Worm (Caenorhabditis elegans): ENCODE data around the gene C03H5.3.

The C03H5.3 gene

DNA sequence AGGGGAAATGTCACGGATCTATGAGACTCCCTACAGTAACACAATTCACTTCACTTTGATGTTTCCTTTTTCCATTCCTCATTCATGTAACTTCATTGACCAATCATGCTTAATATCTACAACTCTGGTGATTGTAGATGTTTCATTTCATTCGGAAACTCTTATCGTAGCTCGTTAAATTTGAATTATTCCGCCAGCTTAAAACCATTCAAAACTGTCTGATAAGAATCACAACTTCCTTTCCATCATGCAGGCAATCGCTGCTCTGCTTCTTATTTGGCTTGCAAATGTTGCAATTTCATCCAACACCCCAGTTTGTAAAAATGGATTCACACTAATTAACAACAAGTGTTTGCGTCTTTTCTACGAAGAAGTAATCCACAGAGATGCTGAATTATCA lies 16.5 kb downstream of the C03H5.3 start, which contains the start of gene clec-10:
TSS of gene clec-10 (plus strand) at position 244 of the 400 bp plus-strand sequence.
- TF ChIP-seq fos-1 (tag; optimal IDR thresholded peaks at IDR 0.05) (peak; percentile 69), Y55F3AM.14 (GFP tag; optimal IDR thresholded peaks at IDR 0.05) (no peak), unc-39 (tag; optimal IDR thresholded peaks at IDR 0.05) (no peak)

DNA sequence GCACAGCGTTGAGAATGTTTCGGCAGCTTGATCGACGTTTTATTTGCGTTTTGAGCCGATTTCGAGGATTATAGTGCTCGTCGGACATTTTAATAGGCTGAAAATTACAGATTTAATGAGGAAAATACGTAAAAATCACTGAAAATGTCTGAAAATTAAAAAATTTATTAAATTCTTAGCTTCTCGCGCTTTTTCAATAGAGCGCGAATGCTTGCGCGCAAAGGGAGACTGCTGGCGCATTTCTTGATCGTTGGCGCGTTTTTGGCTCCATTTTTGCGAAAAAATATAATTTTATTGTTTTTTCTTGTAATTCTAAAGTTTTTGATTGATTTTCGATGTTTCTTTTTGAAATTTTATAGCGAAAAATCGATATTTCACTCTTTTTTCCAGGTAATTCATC lies 24.9 kb downstream of the C03H5.3 start, which contains the start of the genes dnsn-1 and C24H12.4:
TSS of gene dnsn-1 (minus strand) at position 101 of the 400 bp plus-strand sequence.
TSS of gene C24H12.4 (plus strand) at position 391 of the 400 bp plus-strand sequence.
- TF ChIP-seq crh-2 (tag; optimal IDR thresholded peaks at IDR 0.05) (peak; percentile 97), lsy-2 (tag; optimal IDR thresholded peaks at IDR 0.05) (peak; percentile 91 to 96), sma-9 (GFP tag; optimal IDR thresholded peaks at IDR 0.05) (peak; percentile 95), sma-9 (tag; optimal IDR thresholded peaks at IDR 0.05) (no peak), nhr-237 (tag; optimal IDR thresholded peaks at IDR 0.05) (peak; percentile 59), lin-13 (GFP tag; optimal IDR thresholded peaks at IDR 0.05) (peak; percentile 95), ZK546.5 (tag; optimal IDR thresholded peaks at IDR 0.05) (peak; percentile 55), nhr-129 (tag; optimal IDR thresholded peaks at IDR 0.05) (peak; percentile 64), F13H6.1 (tag; optimal IDR thresholded peaks at IDR 0.05) (peak; percentile 92), Y55F3AM.14 (GFP tag; optimal IDR thresholded peaks at IDR 0.05) (no peak), snpc-4 (tag; optimal IDR thresholded peaks at IDR 0.05) (peak; percentile 70), dmd-4 (tag; optimal IDR thresholded peaks at IDR 0.05) (peak; percentile 64), nhr-25 (tag; optimal IDR thresholded peaks at IDR 0.05) (peak; percentile 93), blmp-1 (tag; optimal IDR thresholded peaks at IDR 0.05; ENCODE audit: insufficient read depth) (peak; percentile 12), sem-4 (tag; optimal IDR thresholded peaks at IDR 0.05) (peak; percentile 90), zag-1 (tag; optimal IDR thresholded peaks at IDR 0.05) (peak; percentile 46), nhr-21 (tag; optimal IDR thresholded peaks at IDR 0.05) (peak; percentile 95), C34F6.9 (tag; optimal IDR thresholded peaks at IDR 0.05) (peak; percentile 94), ztf-11 (tag; optimal IDR thresholded peaks at IDR 0.05) (no peak), ceh-16 (tag; optimal IDR thresholded peaks at IDR 0.05) (peak; percentile 66), gmeb-1 (tag; optimal IDR thresholded peaks at IDR 0.05) (peak; percentile 98), ztf-1 (GFP tag; conservative IDR thresholded peaks at IDR 0.05) (no peak), egl-27 (tag; optimal IDR thresholded peaks at IDR 0.05) (peak; percentile 86), nhr-10 (tag; optimal IDR thresholded peaks at IDR 0.05) (peak; percentile 78), elt-1 (tag; optimal IDR thresholded peaks at IDR 0.05) (no peak), nhr-23 (tag; optimal IDR thresholded peaks at IDR 0.05) (no peak), sma-3 (GFP tag; optimal IDR thresholded peaks at IDR 0.05) (peak; percentile 96), mab-5 (tag; optimal IDR thresholded peaks at IDR 0.05) (peak; percentile 88), skn-1 (tag; optimal IDR thresholded peaks at IDR 0.05) (no peak), aly-2 (tag; optimal IDR thresholded peaks at IDR 0.05) (no peak), nhr-6 (tag; optimal IDR thresholded peaks at IDR 0.05) (peak; percentile 88), ama-1 (optimal IDR thresholded peaks at IDR 0.05) (no peak), unc-55 (GFP tag; optimal IDR thresholded peaks at IDR 0.05) (peak; percentile 98), elt-3 (tag; optimal IDR thresholded peaks at IDR 0.05) (no peak), lin-11 (tag; optimal IDR thresholded peaks at IDR 0.05) (peak; percentile 96), fos-1 (tag; optimal IDR thresholded peaks at IDR 0.05) (peak; percentile 68), mdl-1 (tag; optimal IDR thresholded peaks at IDR 0.05) (peak in 1 of 2 experiments; percentile 47), R02D3.7 (tag; optimal IDR thresholded peaks at IDR 0.05) (peak; percentile 61), ceh-82 (tag; optimal IDR thresholded peaks at IDR 0.05) (peak; percentile 53), ztf-4 (tag; optimal IDR thresholded peaks at IDR 0.05) (peak; percentile 82)

DNA sequence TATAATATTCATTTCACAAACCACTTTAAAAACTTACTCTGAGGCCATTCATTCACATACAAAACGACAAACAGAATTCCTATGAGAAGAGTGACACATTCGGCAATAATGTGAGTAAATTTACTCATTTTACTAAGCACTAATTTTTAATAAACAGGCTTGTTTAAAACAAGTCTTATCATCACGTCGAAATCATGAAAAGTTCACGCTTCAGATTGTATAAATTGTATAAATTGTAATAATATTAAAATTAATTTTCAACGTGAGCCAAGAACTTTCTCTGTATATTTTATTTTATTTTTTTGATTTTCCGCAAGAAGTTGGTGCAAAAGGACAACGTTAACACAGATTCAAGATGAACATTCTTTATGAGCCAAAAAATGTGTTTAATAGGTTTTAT lies 32.9 kb downstream of the C03H5.3 start, which contains the start of gene C24H12.6:
TSS of gene C24H12.6 (minus strand) at position 101 of the 400 bp plus-strand sequence.
- TF ChIP-seq ztf-4 (tag; optimal IDR thresholded peaks at IDR 0.05) = no peak
- TF ChIP-seq skn-1 (tag; optimal IDR thresholded peaks at IDR 0.05) = no peak
- TF ChIP-seq elt-3 (tag; optimal IDR thresholded peaks at IDR 0.05) = no peak
- no peak for TF ChIP-seq lin-13 (GFP tag; optimal IDR thresholded peaks at IDR 0.05)
- TF ChIP-seq nhr-25 (tag; optimal IDR thresholded peaks at IDR 0.05) = no peak
- TF ChIP-seq F13H6.1 (tag; optimal IDR thresholded peaks at IDR 0.05) = no peak
- TF ChIP-seq sem-4 (tag; optimal IDR thresholded peaks at IDR 0.05) = no peak
- TF ChIP-seq fos-1 (tag; optimal IDR thresholded peaks at IDR 0.05) = no peak
